Worm (Caenorhabditis elegans) whole organism, L4/young adult: ENCODE data around the gene srh-46.
A peak's percentile ranks its signal among the peaks of the same experiment; 100 is the strongest.

Experiments
- W03F9.2 ChIP-seq: fragments of 150-350 bp; optimal IDR thresholded peaks from 2 replicates; lab custom pipeline; 2014; ENCODE audit warnings: missing biosample characterization, missing genetic modification characterization
- dao-5 ChIP-seq: sonication (generic microtip); optimal IDR thresholded peaks from 2 replicates; lab custom pipeline; 2016; ENCODE audit warnings: missing genotype, missing genetic modification characterization, moderate library complexity, missing compliant biosample characterization
- him-1 ChIP-seq: sonication (generic microtip); optimal IDR thresholded peaks from 2 replicates; lab custom pipeline; 2016; ENCODE audit warnings: missing genotype, missing genetic modification reagents, missing genetic modification characterization, missing compliant biosample characterization

The srh-46 gene

ce11 chrV:11302698-11303097, at the start of gene srh-46:
Gene srh-46 (minus strand): TSS chrV:11302886.
- TF ChIP-seq him-1 (tag; lab: Kevin White, UChicago), result no peak
- no peak for TF ChIP-seq dao-5 (tag; lab: Kevin White, UChicago)
- no peak for TF ChIP-seq W03F9.2 (tag; lab: Kevin White, UChicago)

ce11 chrV:11351263-11351662, 48.6 kb upstream of the srh-46 start:
- TF ChIP-seq dao-5 (tag; lab: Kevin White, UChicago), result no peak
- no peak for TF ChIP-seq him-1 (tag; lab: Kevin White, UChicago)
- TF ChIP-seq W03F9.2 (tag; lab: Kevin White, UChicago), result no peak

- TF ChIP-seq him-1 (tag; lab: Kevin White, UChicago) (no peak), W03F9.2 (tag; lab: Kevin White, UChicago) (no peak), dao-5 (tag; lab: Kevin White, UChicago) (no peak)
These were observed 44.2 kb upstream of the srh-46 start, which contains the start of gene grl-7 for ce11 chrV:11346912-11347311. Gene grl-7 (minus strand): TSS chrV:11347012.

ce11 chrV:11344816-11345336, 42.2 kb upstream of the srh-46 start:
- TF ChIP-seq dao-5 (tag; lab: Kevin White, UChicago) (no peak), W03F9.2 (tag; lab: Kevin White, UChicago) (no peak), him-1 (tag; lab: Kevin White, UChicago) (no peak)

ce11 chrV:11344112-11344511, 41.4 kb upstream of the srh-46 start:
- TF ChIP-seq him-1 (tag; lab: Kevin White, UChicago) (no peak), dao-5 (tag; lab: Kevin White, UChicago) (no peak), W03F9.2 (tag; lab: Kevin White, UChicago) (no peak)

ce11 chrV:11341913-11342312, 39.2 kb upstream of the srh-46 start, which contains the start of gene T02E9.5:
Gene T02E9.5 (plus strand): TSS chrV:11342233.
- no peak for TF ChIP-seq him-1 (tag; lab: Kevin White, UChicago)
- TF ChIP-seq W03F9.2 (tag; lab: Kevin White, UChicago), result no peak
- no peak for TF ChIP-seq dao-5 (tag; lab: Kevin White, UChicago)

- TF ChIP-seq W03F9.2 (tag; lab: Kevin White, UChicago), result no peak
- no peak for TF ChIP-seq dao-5 (tag; lab: Kevin White, UChicago)
- no peak for TF ChIP-seq him-1 (tag; lab: Kevin White, UChicago)
These were observed 38.5 kb upstream of the srh-46 start for ce11 chrV:11341130-11341675.

- no peak for TF ChIP-seq him-1 (tag; lab: Kevin White, UChicago)
- TF ChIP-seq W03F9.2 (tag; lab: Kevin White, UChicago), result no peak
- TF ChIP-seq dao-5 (tag; lab: Kevin White, UChicago), result no peak
These were observed 34.2 kb upstream of the srh-46 start for ce11 chrV:11336877-11337276.

- no peak for TF ChIP-seq him-1 (tag; lab: Kevin White, UChicago)
These were observed 33.2 kb upstream of the srh-46 start for ce11 chrV:11335757-11336418.

ce11 chrV:11334193-11334592, 31.5 kb upstream of the srh-46 start, which contains the start of gene T02E9.6:
Gene T02E9.6 (minus strand): TSS chrV:11334293.
- no peak for TF ChIP-seq him-1 (tag; lab: Kevin White, UChicago)

- no peak for TF ChIP-seq dao-5 (tag; lab: Kevin White, UChicago)
- TF ChIP-seq W03F9.2 (tag; lab: Kevin White, UChicago), result no peak
- TF ChIP-seq him-1 (tag; lab: Kevin White, UChicago), result no peak
These were observed 26.4 kb upstream of the srh-46 start, which contains the start of gene F47G9.6 for ce11 chrV:11329100-11329499. Gene F47G9.6 (plus strand): TSS chrV:11329400.

ce11 chrV:11326914-11327367, 24.3 kb upstream of the srh-46 start, which contains the start of gene tmed-10:
Gene tmed-10 (minus strand): TSS chrV:11326964.
- no peak for TF ChIP-seq him-1 (tag; lab: Kevin White, UChicago)
- peak; percentile 77 for TF ChIP-seq W03F9.2 (tag; lab: Kevin White, UChicago)

- no peak for TF ChIP-seq W03F9.2 (tag; lab: Kevin White, UChicago)
- no peak for TF ChIP-seq dao-5 (tag; lab: Kevin White, UChicago)
- no peak for TF ChIP-seq him-1 (tag; lab: Kevin White, UChicago)
These were observed 21.0 kb upstream of the srh-46 start, which contains the start of gene str-141 for ce11 chrV:11323720-11324119. Gene str-141 (minus strand): TSS chrV:11323820.

- TF ChIP-seq him-1 (tag; lab: Kevin White, UChicago) (no peak), dao-5 (tag; lab: Kevin White, UChicago) (no peak), W03F9.2 (tag; lab: Kevin White, UChicago) (no peak)
These were observed 19.0 kb upstream of the srh-46 start, which contains the start of gene F47G9.4 for ce11 chrV:11321719-11322118. Gene F47G9.4 (minus strand): TSS chrV:11321816.
